Fruit fly (Drosophila melanogaster): ENCODE results near the gene CG31808.
A peak's percentile ranks its signal among the peaks of the same experiment; 100 is the strongest.

The CG31808 gene

DNA sequence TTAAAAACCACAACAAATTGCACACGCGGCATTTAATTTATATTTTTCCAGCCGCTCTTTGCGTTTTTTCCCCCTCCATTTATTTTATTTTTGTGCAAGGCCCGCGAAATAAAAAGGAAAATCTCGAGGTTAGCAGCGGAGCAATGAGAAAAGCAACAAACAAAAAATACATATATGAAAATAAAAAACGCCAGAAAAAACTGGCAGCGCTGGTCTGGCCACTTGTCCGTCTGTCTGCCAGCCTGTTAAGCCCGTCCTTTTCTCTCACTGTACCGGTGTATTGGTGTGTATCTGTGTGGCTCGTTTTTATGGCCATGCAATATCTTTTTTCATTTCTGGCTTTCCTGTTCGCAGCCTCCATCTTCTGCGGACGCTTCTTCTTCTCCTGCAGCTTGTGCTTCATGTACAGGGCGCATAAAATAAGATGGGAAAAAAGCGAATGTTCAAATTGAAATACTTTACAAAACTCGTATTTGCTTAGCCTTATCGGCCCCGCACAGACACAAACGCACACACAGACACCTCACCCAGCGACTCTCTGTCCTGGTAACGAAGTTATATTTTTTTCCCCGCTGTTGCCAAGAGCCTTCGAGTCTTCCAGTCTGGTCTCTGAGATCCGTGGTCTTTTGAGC, 29.5 kb downstream of the CG31808 start (continued):
- TF ChIP-seq cyc (GFP tag; optimal IDR thresholded peaks at IDR 0.05) (peak; percentile 11), net (GFP tag; optimal IDR thresholded peaks at IDR 0.05) (peak; percentile 70), CG11762 (GFP tag; optimal IDR thresholded peaks at IDR 0.05; ENCODE audit: insufficient read depth) (no peak), Ets21C (GFP tag; optimal IDR thresholded peaks at IDR 0.05) (no peak), Sox102F (GFP tag; optimal IDR thresholded peaks at IDR 0.05) (peak; percentile 59), CG34406 (GFP tag; optimal IDR thresholded peaks at IDR 0.05) (no peak), salr (GFP tag; optimal IDR thresholded peaks at IDR 0.05) (peak; percentile 29 to 44), Eip75B (GFP tag; optimal IDR thresholded peaks at IDR 0.05) (peak; percentile 50), CG3919 (GFP tag; optimal IDR thresholded peaks at IDR 0.05) (peak; percentile 62), Smox (GFP tag; optimal IDR thresholded peaks at IDR 0.05) (peak; percentile 27), CG32006 (GFP tag; optimal IDR thresholded peaks at IDR 0.05) (peak; percentile 62), svp (GFP tag) (peak; percentile 64), Met (GFP tag; optimal IDR thresholded peaks at IDR 0.05) (peak; percentile 33), CG6276 (GFP tag; optimal IDR thresholded peaks at IDR 0.05) (peak; percentile 78), CG7368 (GFP tag; optimal IDR thresholded peaks at IDR 0.05) (peak; percentile 23), CG6792 (GFP tag; optimal IDR thresholded peaks at IDR 0.05) (peak; percentile 26), ss (GFP tag; optimal IDR thresholded peaks at IDR 0.05) (peak; percentile 88 to 90), fd85E (GFP tag; optimal IDR thresholded peaks at IDR 0.05) (no peak), Lpt (GFP tag; optimal IDR thresholded peaks at IDR 0.05) (peak; percentile 79), CG8632 (GFP tag; optimal IDR thresholded peaks at IDR 0.05) (peak; percentile 24), CG1621 (tag; optimal IDR thresholded peaks at IDR 0.05) (peak; percentile 70), CG10669 (GFP tag; optimal IDR thresholded peaks at IDR 0.05) (peak; percentile 57), Eip78C (GFP tag) (peak; percentile 91), Blimp-1 (GFP tag; optimal IDR thresholded peaks at IDR 0.05) (peak; percentile 56), Hr38 (GFP tag; optimal IDR thresholded peaks at IDR 0.05) (no peak)

DNA sequence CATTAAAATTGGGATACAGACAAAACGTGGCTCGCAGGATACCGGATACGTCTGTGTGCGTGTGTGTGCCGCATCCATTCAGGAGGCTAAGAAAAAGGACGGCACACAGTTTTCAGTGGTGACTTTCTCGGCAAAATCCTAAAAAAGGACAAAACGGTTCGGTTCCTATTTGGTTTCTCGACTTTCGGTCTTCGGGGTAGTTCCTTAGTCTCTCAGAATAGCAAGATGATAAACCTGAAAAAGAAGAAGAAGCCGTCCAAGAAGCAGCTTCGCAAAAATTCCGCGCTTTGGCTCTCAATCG, 30.4 kb downstream of the CG31808 start:
- TF ChIP-seq Sox14 (GFP tag; optimal IDR thresholded peaks at IDR 0.05) (no peak), CG15336 (GFP tag; IDR thresholded peaks at IDR 0.05) (no peak), CG11762 (GFP tag; optimal IDR thresholded peaks at IDR 0.05; ENCODE audit: insufficient read depth) (no peak), Eip78C (GFP tag) (no peak), acj6 (GFP tag; optimal IDR thresholded peaks at IDR 0.05) (no peak), CG3032 (tag; optimal IDR thresholded peaks at IDR 0.05) (no peak), vri (GFP tag; optimal IDR thresholded peaks at IDR 0.05) (no peak), topi (GFP tag; optimal IDR thresholded peaks at IDR 0.05) (no peak), salr (GFP tag; optimal IDR thresholded peaks at IDR 0.05) (no peak), CG6792 (GFP tag; optimal IDR thresholded peaks at IDR 0.05) (no peak), Ets21C (GFP tag; optimal IDR thresholded peaks at IDR 0.05) (no peak), Sox15 (GFP tag; optimal IDR thresholded peaks at IDR 0.05) (no peak), Blimp-1 (GFP tag; optimal IDR thresholded peaks at IDR 0.05) (no peak)

DNA sequence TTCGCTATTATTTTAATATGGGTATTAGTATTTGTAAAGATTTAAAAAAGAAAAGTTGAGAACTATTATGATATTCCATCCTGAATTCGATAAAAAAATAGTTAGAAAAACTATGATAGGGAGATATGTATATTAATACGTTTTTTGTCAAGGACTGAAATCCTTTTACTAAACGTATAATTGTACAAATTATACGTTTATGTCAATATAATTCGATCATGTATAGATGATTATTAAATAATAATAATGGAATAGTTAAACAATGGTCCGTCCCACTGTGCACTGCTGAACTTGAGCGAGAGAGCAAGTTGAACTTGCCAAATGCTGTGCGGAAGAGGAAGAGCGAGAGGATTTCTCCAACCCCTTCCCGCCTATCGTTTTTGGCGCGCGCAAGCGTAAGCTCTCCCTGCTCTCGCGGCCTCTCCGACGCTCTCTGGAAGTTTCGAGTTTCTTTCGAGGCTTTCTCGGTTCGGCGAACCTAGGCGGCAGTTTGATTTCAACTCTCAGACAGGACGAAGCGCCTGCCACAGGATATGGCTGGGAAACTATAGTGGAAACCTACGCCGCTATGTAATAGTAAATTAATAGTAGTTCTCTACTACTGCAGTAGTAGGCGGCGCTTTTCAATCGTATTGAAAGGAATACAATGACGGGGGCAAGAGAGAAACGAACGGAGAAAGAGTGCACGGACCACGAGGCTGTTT, 30.9 kb downstream of the CG31808 start:
- TF ChIP-seq CG6854 (GFP tag; optimal IDR thresholded peaks at IDR 0.05) (peak; percentile 9), Hr4 (GFP tag; optimal IDR thresholded peaks at IDR 0.05) (peak; percentile 70), vri (GFP tag; optimal IDR thresholded peaks at IDR 0.05) (peak; percentile 0), Eip75B (GFP tag; optimal IDR thresholded peaks at IDR 0.05) (peak; percentile 42), CG32006 (GFP tag; optimal IDR thresholded peaks at IDR 0.05) (peak; percentile 87), esn (GFP tag; optimal IDR thresholded peaks at IDR 0.05) (peak; percentile 74), CG15336 (GFP tag; IDR thresholded peaks at IDR 0.05) (peak; percentile 63), fd59A (GFP tag; optimal IDR thresholded peaks at IDR 0.05) (peak; percentile 68), Gug (GFP tag; IDR thresholded peaks at IDR 0.05) (peak; percentile 43; the same call in 1 of the 2 replicates), CG34406 (GFP tag; optimal IDR thresholded peaks at IDR 0.05) (peak; percentile 83), Sox14 (GFP tag; optimal IDR thresholded peaks at IDR 0.05) (no peak), dac (GFP tag; optimal IDR thresholded peaks at IDR 0.05) (no peak), net (GFP tag; optimal IDR thresholded peaks at IDR 0.05) (peak; percentile 85), CG8319 (GFP tag; optimal IDR thresholded peaks at IDR 0.05) (peak; percentile 49), CG6163 (GFP tag; IDR thresholded peaks at IDR 0.05) (peak; percentile 54), lz (GFP tag; optimal IDR thresholded peaks at IDR 0.05) (peak; percentile 21), fkh (GFP tag; optimal IDR thresholded peaks at IDR 0.05) (no peak), achi (GFP tag; optimal IDR thresholded peaks at IDR 0.05) (peak; percentile 85), CG11902 (GFP tag; optimal IDR thresholded peaks at IDR 0.05) (peak; percentile 27), CG6808 (GFP tag; optimal IDR thresholded peaks at IDR 0.05) (peak; percentile 81), Sox15 (GFP tag; optimal IDR thresholded peaks at IDR 0.05) (peak; percentile 65), spab (GFP tag; optimal IDR thresholded peaks at IDR 0.05) (peak; percentile 76), CG3919 (GFP tag; optimal IDR thresholded peaks at IDR 0.05) (peak; percentile 81)
